Fruit fly (Drosophila melanogaster): ENCODE measurements around the gene gnu.

Gene gnu

DNA sequence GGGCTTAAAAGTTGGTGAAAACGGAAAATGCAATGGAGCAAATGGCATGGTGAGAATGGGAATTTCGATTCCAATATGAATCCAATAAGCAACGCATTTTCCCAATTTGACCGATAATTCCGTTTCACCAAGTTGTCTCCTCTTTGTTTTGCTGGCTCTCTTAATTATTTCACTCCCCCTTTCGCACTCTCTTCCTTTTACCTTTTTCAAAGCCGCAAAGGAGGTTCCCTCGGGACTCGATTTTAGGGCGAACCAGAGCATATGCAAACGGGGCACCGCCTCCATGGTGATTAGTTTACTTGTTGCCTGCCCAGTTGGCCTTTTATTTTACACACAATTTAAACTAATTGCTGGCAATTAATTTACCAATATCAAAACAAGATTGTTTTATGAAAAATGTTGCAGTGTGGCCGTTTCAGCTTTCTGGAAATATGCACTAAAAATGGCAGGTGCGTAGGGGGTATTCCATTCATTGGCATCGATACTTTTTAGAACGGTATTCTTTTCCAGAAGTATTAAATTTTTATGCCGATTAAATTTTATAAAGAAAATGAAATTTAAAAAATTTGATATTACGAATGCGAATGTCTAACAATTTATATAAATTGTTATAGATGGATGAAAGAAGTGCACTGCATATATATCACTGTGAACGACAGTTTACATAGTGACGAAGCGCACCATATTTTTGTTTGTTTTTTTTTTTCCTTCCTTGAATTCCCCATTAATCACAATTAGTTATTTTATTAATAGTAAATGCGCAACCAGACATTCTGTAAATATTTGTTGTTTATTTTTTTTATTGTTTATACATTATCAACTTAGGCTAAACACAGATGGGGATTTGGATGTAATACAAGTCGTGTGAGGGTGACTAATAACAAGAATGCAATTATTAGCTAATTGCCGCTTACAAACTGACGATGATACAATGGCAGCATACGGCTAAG lies 27.2 kb downstream of the gnu start, which contains the start of gene mop (continued):
- TF ChIP-seq Scr (GFP tag; IDR thresholded peaks at IDR 0.05; ENCODE audit: partially characterized antibody), result peak; percentile 71
- TF ChIP-seq Dll (GFP tag; IDR thresholded peaks at IDR 0.05; ENCODE audit: partially characterized antibody), result peak; percentile 74; the same call in 3 of the 4 replicates
- TF ChIP-seq CG10209 (GFP tag; optimal IDR thresholded peaks at IDR 0.05), result no peak
- TF ChIP-seq Dbx (GFP tag; IDR thresholded peaks at IDR 0.05), result peak; percentile 70; the same call in 2 of the 3 replicates
- 0 out of 3 replicates have a peak, but pooled peaks have one; percentile 46 for TF ChIP-seq HLH4C (GFP tag; IDR thresholded peaks at IDR 0.05; ENCODE audit: partially characterized antibody)
- peak; percentile 14; the same call in 1 of the 2 replicates for TF ChIP-seq Bgb (GFP tag; IDR thresholded peaks at IDR 0.05; ENCODE audit: partially characterized antibody)
- TF ChIP-seq ttk (GFP tag; IDR thresholded peaks at IDR 0.05), result peak; percentile 51
- no peak for TF ChIP-seq CG15514 (GFP tag; optimal IDR thresholded peaks at IDR 0.05)
- peak; percentile 53; the same call in 1 of the 2 replicates for TF ChIP-seq seq (GFP tag; IDR thresholded peaks at IDR 0.05)
- TF ChIP-seq bab2 (GFP tag; optimal IDR thresholded peaks at IDR 0.05), result no peak
- no peak for TF ChIP-seq CG17385 (GFP tag; optimal IDR thresholded peaks at IDR 0.05)
- TF ChIP-seq CG1602 (GFP tag; optimal IDR thresholded peaks at IDR 0.05), result no peak
- TF ChIP-seq CG7372 (GFP tag; IDR thresholded peaks at IDR 0.05), result no peak
- no peak for TF ChIP-seq Mes4 (GFP tag; optimal IDR thresholded peaks at IDR 0.05)
- no peak for TF ChIP-seq CG7928 (GFP tag; optimal IDR thresholded peaks at IDR 0.05)
- no peak for TF ChIP-seq twi (tag; optimal IDR thresholded peaks at IDR 0.05)
- TF ChIP-seq CG1529 (GFP tag; optimal IDR thresholded peaks at IDR 0.05), result no peak
- TF ChIP-seq CG4404 (GFP tag; IDR thresholded peaks at IDR 0.05), result no peak
- TF ChIP-seq CG7987 (GFP tag; optimal IDR thresholded peaks at IDR 0.05), result no peak
- no peak for TF ChIP-seq Sin3A (optimal IDR thresholded peaks at IDR 0.05)
- no peak for TF ChIP-seq pita (GFP tag; optimal IDR thresholded peaks at IDR 0.05)
- TF ChIP-seq Fer2 (tag; optimal IDR thresholded peaks at IDR 0.05), result no peak
- TF ChIP-seq inv (GFP tag; IDR thresholded peaks at IDR 0.05; ENCODE audit: partially characterized antibody), result peak; percentile 40; the same call in 1 of the 2 replicates
- TF ChIP-seq MBD-R2 (GFP tag; IDR thresholded peaks at IDR 0.05), result peak; percentile 78
- no peak for TF ChIP-seq grn (GFP tag; optimal IDR thresholded peaks at IDR 0.05)
- TF ChIP-seq crp (GFP tag; optimal IDR thresholded peaks at IDR 0.05), result no peak
- TF ChIP-seq CG18599 (GFP tag; optimal IDR thresholded peaks at IDR 0.05), result peak; percentile 21
- no peak for TF ChIP-seq CG12219 (GFP tag; optimal IDR thresholded peaks at IDR 0.05)
- no peak for TF ChIP-seq NC2β (GFP tag; optimal IDR thresholded peaks at IDR 0.05)
- no peak for TF ChIP-seq vfl (GFP tag; optimal IDR thresholded peaks at IDR 0.05)
- 0 out of 2 replicates have a peak, but pooled peaks have one; percentile 9 for TF ChIP-seq Nf-YA (GFP tag; IDR thresholded peaks at IDR 0.05)
- no peak for TF ChIP-seq pho (GFP tag; optimal IDR thresholded peaks at IDR 0.05)
- no peak for TF ChIP-seq CG6765 (GFP tag; optimal IDR thresholded peaks at IDR 0.05)
- TF ChIP-seq cad (GFP tag; optimal IDR thresholded peaks at IDR 0.05), result no peak
- no peak for TF ChIP-seq ato (GFP tag; IDR thresholded peaks at IDR 0.05; ENCODE audit: partially characterized antibody)
- no peak for TF ChIP-seq dmrt99B (tag; optimal IDR thresholded peaks at IDR 0.05)
- no peak for TF ChIP-seq CG8359 (GFP tag; optimal IDR thresholded peaks at IDR 0.05; ENCODE audit: borderline replicate concordance)
- no peak for TF ChIP-seq sim (GFP tag; IDR thresholded peaks at IDR 0.05)
- TF ChIP-seq Mad (GFP tag; optimal IDR thresholded peaks at IDR 0.05), result peak; percentile 3
- peak; percentile 17 for TF ChIP-seq NK7.1 (GFP tag; optimal IDR thresholded peaks at IDR 0.05)
- no peak for TF ChIP-seq CG17912 (GFP tag; optimal IDR thresholded peaks at IDR 0.05)
- no peak for TF ChIP-seq fd96Cb (tag; optimal IDR thresholded peaks at IDR 0.05)
- peak; percentile 10 for TF ChIP-seq CG8388 (GFP tag; optimal IDR thresholded peaks at IDR 0.05)
- TF ChIP-seq Max (GFP tag; optimal IDR thresholded peaks at IDR 0.05), result no peak
- TF ChIP-seq MESR4 (GFP tag; optimal IDR thresholded peaks at IDR 0.05), result peak; percentile 93
- peak; percentile 55 for TF ChIP-seq CG4617 (GFP tag; optimal IDR thresholded peaks at IDR 0.05; ENCODE audit: borderline replicate concordance)
- peak; percentile 10 for TF ChIP-seq D (optimal IDR thresholded peaks at IDR 0.05)
- TF ChIP-seq D (GFP tag; optimal IDR thresholded peaks at IDR 0.05), result no peak

Data from whole organism, embryonic.